Fruit fly (Drosophila melanogaster): ENCODE results near the gene osi.
A peak's percentile ranks its signal among the peaks of the same experiment; 100 is the strongest.

osi gene

dm6 chr2L:16887660-16888573, at the start of gene osi, which contains the start of gene tweek:
Gene osi (minus strand): TSS chr2L:16887966.
Gene tweek (plus strand): TSS chr2L:16888490.
- peak; percentile 53 for TF ChIP-seq noc (tag; optimal IDR thresholded peaks at IDR 0.05)

- no peak for TF ChIP-seq noc (tag; optimal IDR thresholded peaks at IDR 0.05)
These were observed 34.1 kb upstream of the osi start for dm6 chr2L:16921825-16922224.

- peak; percentile 92 for TF ChIP-seq noc (tag; optimal IDR thresholded peaks at IDR 0.05)
These were observed 22.4 kb upstream of the osi start, which contains the start of gene ApepP for dm6 chr2L:16910177-16910576. Gene ApepP (minus strand): TSS chr2L:16910418.

dm6 chr2L:16909290-16909689, 21.5 kb upstream of the osi start:
- TF ChIP-seq noc (tag; optimal IDR thresholded peaks at IDR 0.05), result no peak

dm6 chr2L:16902003-16902402, 14.2 kb upstream of the osi start, which contains the start of gene CG12288:
Gene CG12288 (minus strand): TSS chr2L:16902218.
- no peak for TF ChIP-seq noc (tag; optimal IDR thresholded peaks at IDR 0.05)

- no peak for TF ChIP-seq noc (tag; optimal IDR thresholded peaks at IDR 0.05)
These were observed 12.6 kb upstream of the osi start, which contains the start of gene CG31805 for dm6 chr2L:16900373-16900772. Gene CG31805 (minus strand): TSS chr2L:16900473.

- TF ChIP-seq noc (tag; optimal IDR thresholded peaks at IDR 0.05), result no peak
These were observed 1.8 kb upstream of the osi start, which contains the start of gene CG42556 for dm6 chr2L:16889608-16890007. Gene CG42556 (plus strand): TSS chr2L:16889908.

- peak; percentile 51 for TF ChIP-seq noc (tag; optimal IDR thresholded peaks at IDR 0.05)
These were observed 1.0 kb upstream of the osi start for dm6 chr2L:16888574-16889376.

dm6 chr2L:16886459-16886858, 1.3 kb downstream of the osi start:
- peak; percentile 44 for TF ChIP-seq noc (tag; optimal IDR thresholded peaks at IDR 0.05)

- TF ChIP-seq noc (tag; optimal IDR thresholded peaks at IDR 0.05), result no peak
These were observed 2.4 kb downstream of the osi start for dm6 chr2L:16885347-16885746.

- no peak for TF ChIP-seq noc (tag; optimal IDR thresholded peaks at IDR 0.05)
These were observed 3.1 kb downstream of the osi start for dm6 chr2L:16884702-16885101.

- no peak for TF ChIP-seq noc (tag; optimal IDR thresholded peaks at IDR 0.05)
These were observed 4.6 kb downstream of the osi start for dm6 chr2L:16882871-16883849.

- no peak for TF ChIP-seq noc (tag; optimal IDR thresholded peaks at IDR 0.05)
These were observed 5.4 kb downstream of the osi start for dm6 chr2L:16882372-16882771.

- TF ChIP-seq noc (tag; optimal IDR thresholded peaks at IDR 0.05), result peak; percentile 5
These were observed 6.8 kb downstream of the osi start for dm6 chr2L:16880930-16881329.

dm6 chr2L:16879288-16879687, 8.5 kb downstream of the osi start, which contains the start of the genes CG32832, CG31743 and CG34313:
Gene CG32832 (minus strand): TSS chr2L:16879290.
Gene CG31743 (plus strand): TSS chr2L:16879517.
Gene CG34313 (plus strand): TSS chr2L:16879517.
- no peak for TF ChIP-seq noc (tag; optimal IDR thresholded peaks at IDR 0.05)
